Fruit fly (Drosophila melanogaster): ENCODE results near the gene CG13689.

CG13689 gene

dm6 chr2L:563769-564550, 38.7 kb upstream of the CG13689 start, which contains the start of the genes uncNacbeta and CG2794:
Gene uncNacbeta, minus strand, starts transcription at chr2L:563819.
Gene CG2794, plus strand, starts transcription at chr2L:564163.
- peak; percentile 91 for TF ChIP-seq Myc (optimal IDR thresholded peaks at IDR 0.05)
- peak in 1 of 2 experiments; percentile 25 for TF ChIP-seq foxo (GFP tag; optimal IDR thresholded peaks at IDR 0.05)
- TF ChIP-seq CrebA (GFP tag; optimal IDR thresholded peaks at IDR 0.05; ENCODE audit: borderline replicate concordance) = no peak

- TF ChIP-seq sv (GFP tag; optimal IDR thresholded peaks at IDR 0.05) (peak; percentile 39), Rel (GFP tag; optimal IDR thresholded peaks at IDR 0.05) (no peak), Rel (tag; optimal IDR thresholded peaks at IDR 0.05) (no peak), brk (GFP tag; optimal IDR thresholded peaks at IDR 0.05) (no peak), Hr78 (GFP tag; optimal IDR thresholded peaks at IDR 0.05) (no peak), jim (GFP tag; optimal IDR thresholded peaks at IDR 0.05) (no peak), foxo (GFP tag; optimal IDR thresholded peaks at IDR 0.05) (no peak), sage (GFP tag; optimal IDR thresholded peaks at IDR 0.05) (no peak), h (GFP tag; optimal IDR thresholded peaks at IDR 0.05) (no peak), woc (GFP tag; optimal IDR thresholded peaks at IDR 0.05) (no peak), dl (GFP tag; optimal IDR thresholded peaks at IDR 0.05; ENCODE audit: insufficient read depth in 1 of 2, partially characterized antibody in 2 of 2) (no peak), OdsH (GFP tag; optimal IDR thresholded peaks at IDR 0.05) (peak; percentile 35), N (GFP tag; optimal IDR thresholded peaks at IDR 0.05) (no peak), Dfd (GFP tag; optimal IDR thresholded peaks at IDR 0.05) (no peak), Abd-B (GFP tag; optimal IDR thresholded peaks at IDR 0.05) (no peak), Hr83 (GFP tag; optimal IDR thresholded peaks at IDR 0.05; ENCODE audit: poor library complexity, severe bottlenecking) (no peak), Hnf4 (GFP tag; optimal IDR thresholded peaks at IDR 0.05) (no peak), psq (GFP tag; optimal IDR thresholded peaks at IDR 0.05) (peak; percentile 34), Mio (GFP tag; optimal IDR thresholded peaks at IDR 0.05) (no peak), dsf (GFP tag; optimal IDR thresholded peaks at IDR 0.05; ENCODE audit: borderline replicate concordance) (no peak), Jra (GFP tag; optimal IDR thresholded peaks at IDR 0.05) (no peak), GATAd (GFP tag; optimal IDR thresholded peaks at IDR 0.05) (peak; percentile 2), Vsx2 (GFP tag; optimal IDR thresholded peaks at IDR 0.05; ENCODE audit: partially characterized antibody) (no peak), fru (GFP tag; optimal IDR thresholded peaks at IDR 0.05) (no peak), usp (GFP tag; optimal IDR thresholded peaks at IDR 0.05) (no peak), tai (GFP tag; optimal IDR thresholded peaks at IDR 0.05) (no peak), CrebA (GFP tag; optimal IDR thresholded peaks at IDR 0.05; ENCODE audit: borderline replicate concordance) (no peak), Myc (optimal IDR thresholded peaks at IDR 0.05) (peak; percentile 52), rgr (GFP tag; optimal IDR thresholded peaks at IDR 0.05) (no peak), br (GFP tag; optimal IDR thresholded peaks at IDR 0.05) (no peak), CG32264 (GFP tag; optimal IDR thresholded peaks at IDR 0.05) (no peak), Sp1 (GFP tag; optimal IDR thresholded peaks at IDR 0.05) (peak; percentile 53), pan (optimal IDR thresholded peaks at IDR 0.05) (no peak), Dif (GFP tag; optimal IDR thresholded peaks at IDR 0.05; ENCODE audit: partially characterized antibody) (no peak), ey (GFP tag; optimal IDR thresholded peaks at IDR 0.05) (peak; percentile 1), dmrt93B (GFP tag; optimal IDR thresholded peaks at IDR 0.05) (no peak), lola (GFP tag; optimal IDR thresholded peaks at IDR 0.05) (no peak), CG9705 (GFP tag; optimal IDR thresholded peaks at IDR 0.05) (peak; percentile 54), HLH106 (tag; optimal IDR thresholded peaks at IDR 0.05) (peak; percentile 58)
These were observed 34.6 kb upstream of the CG13689 start, which contains the start of the genes Nle and Sf3b1 for dm6 chr2L:568030-568429. Gene Nle, minus strand, starts transcription at chr2L:568121. Gene Sf3b1, plus strand, starts transcription at chr2L:568340.
